Fruit fly (Drosophila melanogaster): Measurements from ENCODE around the gene CG31808.
A peak's percentile ranks its signal among the peaks of the same experiment; 100 is the strongest.

Gene CG31808

dm6 chr2L:16679073-16679472, 36.9 kb downstream of the CG31808 start:
- no peak for TF ChIP-seq CG10348 (GFP tag; IDR thresholded peaks at IDR 0.05)
- TF ChIP-seq CG13204 (GFP tag; optimal IDR thresholded peaks at IDR 0.05), result no peak
- TF ChIP-seq Ets98B (GFP tag; IDR thresholded peaks at IDR 0.05), result no peak
- no peak for TF ChIP-seq CG4496 (GFP tag; IDR thresholded peaks at IDR 0.05)

dm6 chr2L:16676651-16677359, 39.2 kb downstream of the CG31808 start, which contains the start of the genes Trpgamma and her:
Gene Trpgamma (minus strand): TSS chr2L:16676701.
Gene her (plus strand): TSS chr2L:16677185.
- TF ChIP-seq Pif1B (GFP tag; optimal IDR thresholded peaks at IDR 0.05) (no peak), fd96Ca (GFP tag; IDR thresholded peaks at IDR 0.05) (peak; percentile 65; the same call in 1 of the 3 replicates), EcR (GFP tag; optimal IDR thresholded peaks at IDR 0.05) (peak; percentile 77)

dm6 chr2L:16672290-16672689, 43.7 kb downstream of the CG31808 start:
- TF ChIP-seq Pif1A (GFP tag; optimal IDR thresholded peaks at IDR 0.05) (no peak), CG8159 (tag; optimal IDR thresholded peaks at IDR 0.05) (peak; percentile 56), Ets98B (GFP tag; IDR thresholded peaks at IDR 0.05) (peak; percentile 56), CG8301 (tag; optimal IDR thresholded peaks at IDR 0.05) (peak; percentile 55), CG10348 (GFP tag; IDR thresholded peaks at IDR 0.05) (peak; percentile 31; the same call in 1 of the 2 replicates), CG9948 (tag; optimal IDR thresholded peaks at IDR 0.05) (no peak), CG13204 (GFP tag; optimal IDR thresholded peaks at IDR 0.05) (no peak), CG17806 (tag; optimal IDR thresholded peaks at IDR 0.05) (peak; percentile 48), CG32121 (GFP tag; IDR thresholded peaks at IDR 0.05) (peak; percentile 32; the same call in 1 of the 2 replicates), Snoo (tag; optimal IDR thresholded peaks at IDR 0.05) (no peak), CG15710 (tag; optimal IDR thresholded peaks at IDR 0.05) (peak; percentile 50), gl (tag; optimal IDR thresholded peaks at IDR 0.05) (no peak), CG34367 (tag; optimal IDR thresholded peaks at IDR 0.05) (peak; percentile 39), CG4496 (GFP tag; IDR thresholded peaks at IDR 0.05) (peak; percentile 63), CG14655 (GFP tag; optimal IDR thresholded peaks at IDR 0.05) (peak; percentile 59), EcR (GFP tag; optimal IDR thresholded peaks at IDR 0.05) (no peak), D1 (tag; optimal IDR thresholded peaks at IDR 0.05) (no peak)

DNA sequence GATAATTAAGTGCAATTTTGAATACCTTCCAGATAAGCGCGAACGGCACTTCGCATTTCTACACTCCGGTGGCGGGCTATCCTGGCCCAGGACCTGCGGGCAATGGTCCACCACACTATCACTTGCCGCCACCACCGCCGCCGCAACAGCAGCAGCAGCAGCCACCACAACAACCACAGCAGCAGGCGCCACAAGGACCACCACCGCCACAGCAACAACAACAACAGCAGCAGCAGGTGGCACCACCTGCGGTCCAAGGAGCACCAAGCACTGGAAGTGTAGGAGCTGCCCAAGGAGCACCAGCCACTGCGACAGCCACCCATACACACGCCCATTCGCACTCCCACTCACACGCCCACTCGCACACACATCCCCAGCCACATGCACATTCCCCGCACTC, 58.5 kb downstream of the CG31808 start:
- no peak for TF ChIP-seq CG12605 (GFP tag; IDR thresholded peaks at IDR 0.05)
- TF ChIP-seq CG13204 (GFP tag; optimal IDR thresholded peaks at IDR 0.05), result no peak
- no peak for TF ChIP-seq fd96Ca (GFP tag; IDR thresholded peaks at IDR 0.05)
- no peak for TF ChIP-seq CG8301 (tag; optimal IDR thresholded peaks at IDR 0.05)
- no peak for TF ChIP-seq CG15710 (tag; optimal IDR thresholded peaks at IDR 0.05)
- TF ChIP-seq EcR (GFP tag; optimal IDR thresholded peaks at IDR 0.05), result no peak
- TF ChIP-seq CG9948 (tag; optimal IDR thresholded peaks at IDR 0.05), result no peak
- TF ChIP-seq CG17806 (tag; optimal IDR thresholded peaks at IDR 0.05), result no peak
- no peak for TF ChIP-seq CG32121 (GFP tag; IDR thresholded peaks at IDR 0.05)
- TF ChIP-seq Snoo (tag; optimal IDR thresholded peaks at IDR 0.05), result no peak
- no peak for TF ChIP-seq CG14655 (GFP tag; optimal IDR thresholded peaks at IDR 0.05)
- TF ChIP-seq CG4496 (GFP tag; IDR thresholded peaks at IDR 0.05), result no peak
- TF ChIP-seq CG34367 (tag; optimal IDR thresholded peaks at IDR 0.05), result no peak
- no peak for TF ChIP-seq Pif1A (GFP tag; optimal IDR thresholded peaks at IDR 0.05)
- TF ChIP-seq CG10348 (GFP tag; IDR thresholded peaks at IDR 0.05), result no peak
- TF ChIP-seq Ets98B (GFP tag; IDR thresholded peaks at IDR 0.05), result no peak
- no peak for TF ChIP-seq CG8159 (tag; optimal IDR thresholded peaks at IDR 0.05)
- TF ChIP-seq gl (tag; optimal IDR thresholded peaks at IDR 0.05), result no peak
- no peak for TF ChIP-seq rn (GFP tag; IDR thresholded peaks at IDR 0.05)

DNA sequence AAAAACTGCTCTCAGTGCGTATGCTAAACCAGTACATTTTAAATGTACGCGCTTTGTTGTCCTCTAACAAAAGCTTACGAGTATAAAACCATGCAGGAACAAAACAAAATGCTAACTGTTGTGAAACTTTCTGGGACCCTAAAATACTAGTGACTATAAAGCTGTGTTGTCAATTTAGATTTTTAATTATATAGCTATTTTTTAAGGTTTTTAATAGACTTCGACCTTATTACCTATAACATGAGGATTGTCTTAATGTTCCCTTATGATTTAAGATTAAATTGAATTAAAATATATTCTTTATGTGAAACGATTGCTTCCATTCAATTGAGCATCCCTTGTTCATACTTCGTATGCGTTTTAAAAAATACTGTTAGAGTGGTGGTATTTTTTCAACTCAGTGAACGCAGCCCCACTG, 59.3 kb downstream of the CG31808 start:
- TF ChIP-seq EcR (GFP tag; optimal IDR thresholded peaks at IDR 0.05) (peak; percentile 8), CG15710 (tag; optimal IDR thresholded peaks at IDR 0.05) (peak; percentile 49), Pif1A (GFP tag; optimal IDR thresholded peaks at IDR 0.05) (no peak), CG32121 (GFP tag; IDR thresholded peaks at IDR 0.05) (no peak), Ets98B (GFP tag; IDR thresholded peaks at IDR 0.05) (peak; percentile 30; the same call in 1 of the 2 replicates), CG34367 (tag; optimal IDR thresholded peaks at IDR 0.05) (peak; percentile 24), rn (GFP tag; IDR thresholded peaks at IDR 0.05) (0 out of 2 replicates have a peak, but pooled peaks have one; percentile 21), CG9948 (tag; optimal IDR thresholded peaks at IDR 0.05) (peak; percentile 44), CG8159 (tag; optimal IDR thresholded peaks at IDR 0.05) (peak; percentile 56), CG10348 (GFP tag; IDR thresholded peaks at IDR 0.05) (no peak), fd96Ca (GFP tag; IDR thresholded peaks at IDR 0.05) (no peak), CG17806 (tag; optimal IDR thresholded peaks at IDR 0.05) (peak; percentile 21), CG8301 (tag; optimal IDR thresholded peaks at IDR 0.05) (no peak)
